Fruit fly (Drosophila melanogaster): ENCODE results near the gene CG32075.

DNA sequence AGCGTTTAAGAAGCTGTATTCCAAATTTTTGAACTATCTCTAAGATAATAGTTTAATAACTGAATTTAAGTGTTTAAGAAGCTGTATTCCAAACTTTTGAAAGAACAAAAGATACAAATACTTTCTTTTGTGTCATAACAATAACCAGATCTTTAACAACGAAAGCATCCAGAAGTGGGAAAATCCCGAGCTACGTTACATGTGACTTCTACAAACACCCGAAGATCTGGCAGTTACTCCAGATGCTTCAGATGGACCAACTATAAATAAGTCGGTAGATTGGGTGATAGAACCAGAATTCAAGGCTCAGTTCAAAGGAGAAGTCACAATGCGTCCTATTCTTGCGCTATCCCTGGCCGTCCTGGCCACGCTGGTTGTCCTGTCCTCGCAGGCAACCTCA, 43.2 kb upstream of the CG32075 start, which contains the start of gene CG12522:
- TF ChIP-seq Clk (GFP tag; optimal IDR thresholded peaks at IDR 0.05) (no peak), CG7101 (tag; optimal IDR thresholded peaks at IDR 0.05) (no peak)

All from whole organism, adult.